Fruit fly (Drosophila melanogaster) whole organism, embryonic: ENCODE measurements around the gene gro.

ENCODE experiments used
- Asciz ChIP-seq: fragments of 200-800 bp; sonication (Bioruptor generic); optimal IDR thresholded peaks from 2 replicates; lab custom pipeline; 2017; ENCODE audit warnings: missing biosample characterization, mild to moderate bottlenecking, missing genetic modification characterization, missing genetic modification reagents
- Atf3 ChIP-seq: fragments of 200-800 bp; sonication (Bioruptor generic); optimal IDR thresholded peaks from 3 replicates; lab custom pipeline; 2016; ENCODE audit warnings: missing biosample characterization, missing genetic modification characterization
- CG10321 ChIP-seq: fragments of 200-800 bp; sonication (Bioruptor generic); IDR thresholded peaks from 2 replicates; pipeline ENCODE4 v1.3.6; 2022; ENCODE audit warnings: missing biosample characterization, missing genetic modification characterization
- CG10565 ChIP-seq: fragments of 200-800 bp; sonication (Bioruptor generic); optimal IDR thresholded peaks from 3 replicates; lab custom pipeline; 2016; ENCODE audit warnings: missing biosample characterization, mild to moderate bottlenecking, missing genetic modification characterization
- CG11085 ChIP-seq: fragments of 200-800 bp; sonication (Bioruptor generic); IDR thresholded peaks from 2 replicates; pipeline ENCODE4 v1.3.6; 2022; ENCODE audit warnings: missing biosample characterization, missing genetic modification characterization
- CG11695 ChIP-seq: fragments of 200-800 bp; sonication (Bioruptor generic); IDR thresholded peaks from 3 replicates; pipeline ENCODE4 v1.3.6; 2022; ENCODE audit warnings: missing biosample characterization, missing genetic modification characterization
- CG13894 ChIP-seq: fragments of 200-800 bp; sonication (Bioruptor generic); optimal IDR thresholded peaks from 3 replicates; lab custom pipeline; 2018; ENCODE audit warnings: missing biosample characterization, mild to moderate bottlenecking, missing genetic modification characterization, moderate library complexity
- CG14710 ChIP-seq: fragments of 200-800 bp; sonication (Bioruptor generic); optimal IDR thresholded peaks from 3 replicates; lab custom pipeline; 2019; ENCODE audit warnings: missing biosample characterization, mild to moderate bottlenecking, missing genetic modification characterization, moderate library complexity
- CG1529 ChIP-seq: fragments of 200-800 bp; sonication (Bioruptor generic); optimal IDR thresholded peaks from 3 replicates; lab custom pipeline; 2018; ENCODE audit warnings: missing biosample characterization, missing genetic modification characterization
- CG17361 ChIP-seq: fragments of 200-800 bp; sonication (Bioruptor generic); IDR thresholded peaks from 3 replicates; pipeline ENCODE4 v1.3.6; 2022; ENCODE audit warnings: missing biosample characterization, missing genetic modification characterization
- CG18619 ChIP-seq: fragments of 200-800 bp; sonication (Bioruptor generic); optimal IDR thresholded peaks from 3 replicates; lab custom pipeline; 2017; ENCODE audit warnings: missing biosample characterization, mild to moderate bottlenecking, missing genetic modification characterization
- CG18764 ChIP-seq: fragments of 200-800 bp; sonication (Bioruptor generic); optimal IDR thresholded peaks from 3 replicates; lab custom pipeline; 2016; ENCODE audit warnings: missing biosample characterization, missing genetic modification characterization
- CG2199 ChIP-seq: fragments of 200-800 bp; sonication (Bioruptor generic); IDR thresholded peaks from 3 replicates; pipeline ENCODE4 v1.3.6; 2022; ENCODE audit warnings: missing biosample characterization, missing genetic modification characterization
- CG30020 ChIP-seq: fragments of 200-800 bp; optimal IDR thresholded peaks from 2 replicates; lab custom pipeline; 2019; ENCODE audit warnings: missing biosample characterization, mild to moderate bottlenecking, missing genetic modification characterization, moderate library complexity
- CG31388 ChIP-seq: fragments of 200-800 bp; sonication (Bioruptor generic); optimal IDR thresholded peaks from 2 replicates; lab custom pipeline; 2016; ENCODE audit warnings: missing biosample characterization, missing genetic modification characterization
- CG3163 ChIP-seq: fragments of 200-800 bp; sonication (Bioruptor generic); optimal IDR thresholded peaks from 3 replicates; lab custom pipeline; 2016; ENCODE audit warnings: missing biosample characterization, missing genetic modification characterization
- CG32532 ChIP-seq: fragments of 200-800 bp; sonication (Bioruptor generic); IDR thresholded peaks from 2 replicates; pipeline ENCODE4 v1.3.6; 2022; ENCODE audit warnings: missing biosample characterization, missing genetic modification characterization
- CG33213 ChIP-seq: fragments of 200-800 bp; sonication (Bioruptor generic); optimal IDR thresholded peaks from 3 replicates; lab custom pipeline; 2016; ENCODE audit warnings: missing biosample characterization, missing genetic modification characterization
- CG4282 ChIP-seq: fragments of 200-800 bp; sonication (Bioruptor generic); optimal IDR thresholded peaks from 2 replicates; lab custom pipeline; 2016; ENCODE audit warnings: missing biosample characterization, missing genetic modification characterization
- CG4328 ChIP-seq: fragments of 200-800 bp; sonication (Bioruptor generic); optimal IDR thresholded peaks from 3 replicates; lab custom pipeline; 2017; ENCODE audit warnings: missing biosample characterization, missing genetic modification reagents, missing genetic modification characterization
- CG4404 ChIP-seq: fragments of 200-800 bp; sonication (Bioruptor generic); IDR thresholded peaks from 2 replicates; pipeline ENCODE4 v1.3.6; 2022; ENCODE audit warnings: missing biosample characterization, missing genetic modification characterization
- CG4820 ChIP-seq: fragments of 200-800 bp; sonication (Bioruptor generic); optimal IDR thresholded peaks from 3 replicates; lab custom pipeline; 2016; ENCODE audit warnings: missing biosample characterization, missing genetic modification characterization
- CG5953 ChIP-seq: fragments of 200-800 bp; sonication (Bioruptor generic); IDR thresholded peaks from 2 replicates; pipeline ENCODE4 v1.3.6; 2022; ENCODE audit warnings: missing biosample characterization, missing genetic modification characterization
- CG6175 ChIP-seq: fragments of 200-800 bp; sonication (Bioruptor generic); IDR thresholded peaks from 3 replicates; pipeline ENCODE4 v1.3.6; 2022; ENCODE audit warnings: missing biosample characterization, missing genetic modification characterization
- CG7745 ChIP-seq: fragments of 200-800 bp; sonication (Bioruptor generic); optimal IDR thresholded peaks from 2 replicates; lab custom pipeline; 2018; ENCODE audit warnings: missing biosample characterization, mild to moderate bottlenecking, missing genetic modification characterization, moderate library complexity
- CG7928 ChIP-seq: fragments of 200-800 bp; sonication (Bioruptor generic); optimal IDR thresholded peaks from 2 replicates; lab custom pipeline; 2017; ENCODE audit warnings: missing biosample characterization, mild to moderate bottlenecking, missing genetic modification characterization
- Camta ChIP-seq: fragments of 200-800 bp; sonication (Bioruptor generic); optimal IDR thresholded peaks from 2 replicates; lab custom pipeline; 2016; ENCODE audit warnings: missing biosample characterization, missing genetic modification characterization
- Deaf1 ChIP-seq: fragments of 200-800 bp; optimal IDR thresholded peaks from 3 replicates; lab custom pipeline; 2019; ENCODE audit warnings: missing biosample characterization, mild to moderate bottlenecking, missing genetic modification characterization, moderate library complexity
- Doc2 ChIP-seq: fragments of 200-800 bp; sonication (Bioruptor generic); IDR thresholded peaks from 2 replicates; pipeline ENCODE4 v1.3.6; 2022; ENCODE audit warnings: missing biosample characterization, missing genetic modification characterization
- Hand ChIP-seq: fragments of 200-800 bp; sonication (Bioruptor generic); optimal IDR thresholded peaks from 2 replicates; lab custom pipeline; 2017; ENCODE audit warnings: mild to moderate bottlenecking, missing biosample characterization, missing genetic modification reagents, missing genetic modification characterization
- Hsf ChIP-seq: fragments of 200-800 bp; sonication (Bioruptor generic); optimal IDR thresholded peaks from 3 replicates; lab custom pipeline; 2016; ENCODE audit warnings: missing biosample characterization, missing genetic modification characterization
- NfI ChIP-seq: fragments of 200-800 bp; sonication (Bioruptor generic); optimal IDR thresholded peaks from 3 replicates; lab custom pipeline; 2018; ENCODE audit warnings: missing biosample characterization, mild to moderate bottlenecking, missing genetic modification characterization, moderate library complexity
- Oaz ChIP-seq: fragments of 200-800 bp; sonication (Bioruptor generic); IDR thresholded peaks from 2 replicates; pipeline ENCODE4 v1.3.6; 2022; ENCODE audit warnings: missing biosample characterization, missing genetic modification characterization
- Sox100B ChIP-seq: fragments of 200-800 bp; sonication (Bioruptor generic); optimal IDR thresholded peaks from 3 replicates; lab custom pipeline; 2018; ENCODE audit warnings: missing biosample characterization, mild to moderate bottlenecking, missing genetic modification characterization
- Sry-δ ChIP-seq: fragments of 200-800 bp; sonication (Bioruptor generic); optimal IDR thresholded peaks from 2 replicates; lab custom pipeline; 2016; ENCODE audit warnings: missing biosample characterization, missing genetic modification characterization
- bab2 ChIP-seq: fragments of 200-800 bp; sonication (Bioruptor generic); optimal IDR thresholded peaks from 2 replicates; lab custom pipeline; 2016; ENCODE audit warnings: missing biosample characterization, missing genetic modification characterization
- dm ChIP-seq: fragments of 200-800 bp; sonication (Bioruptor generic); optimal IDR thresholded peaks from 3 replicates; lab custom pipeline; 2016; ENCODE audit warnings: missing biosample characterization, missing genetic modification characterization
- gfzf ChIP-seq: fragments of 200-800 bp; sonication (Bioruptor generic); optimal IDR thresholded peaks from 2 replicates; lab custom pipeline; 2016; ENCODE audit warnings: missing biosample characterization, mild to moderate bottlenecking, missing genetic modification characterization, moderate library complexity
- hkb ChIP-seq, 2 experiments: fragments of 200-800 bp in 1 of 2; fragments of >200 bp in 1 of 2; sonication (Bioruptor generic) in 1 of 2; IDR thresholded peaks in 1 of 2; optimal IDR thresholded peaks in 1 of 2; 2 replicates each; pipeline versions ENCODE4 v1.3.6 to Lab custom; 2017 to 2022; ENCODE audit warnings: missing biosample characterization in 1 of 2, missing genetic modification characterization in 1 of 2
- ind ChIP-seq: fragments of 200-800 bp; sonication (Bioruptor generic); optimal IDR thresholded peaks from 3 replicates; lab custom pipeline; 2016; ENCODE audit warnings: missing biosample characterization, missing genetic modification characterization
- insv ChIP-seq, 2 experiments: fragments of 200-800 bp; sonication (Bioruptor generic); optimal IDR thresholded peaks; 3 replicates each; lab custom pipeline; 2016 to 2018; ENCODE audit warnings: missing biosample characterization in 2 of 2, missing genetic modification characterization in 2 of 2
- lilli ChIP-seq: fragments of 200-800 bp; sonication (Bioruptor generic); optimal IDR thresholded peaks from 3 replicates; lab custom pipeline; 2016; ENCODE audit warnings: missing biosample characterization, missing genetic modification characterization
- lmd ChIP-seq: fragments of 200-800 bp; sonication (Bioruptor generic); IDR thresholded peaks from 2 replicates; pipeline ENCODE4 v1.3.6; 2022; ENCODE audit warnings: missing biosample characterization, missing genetic modification characterization
- pan ChIP-seq, 4 experiments: fragments of >200 bp in 3 of 4; fragments of 200-800 bp in 1 of 4; sonication (Bioruptor generic) in 1 of 4; optimal IDR thresholded peaks in 3 of 4; IDR thresholded peaks in 1 of 4; 2 replicates each; pipeline versions ENCODE4 v1.3.6 to Lab custom; 2017 to 2022; ENCODE audit warnings: missing biosample characterization in 2 of 4, missing genetic modification characterization in 2 of 4, mixed read lengths in 1 of 4
- seq ChIP-seq: fragments of 200-800 bp; sonication (Bioruptor generic); IDR thresholded peaks from 2 replicates; pipeline ENCODE4 v1.3.6; 2022; ENCODE audit warnings: missing biosample characterization, missing genetic modification characterization
- sisA ChIP-seq: fragments of 200-800 bp; sonication (Bioruptor generic); IDR thresholded peaks from 2 replicates; pipeline ENCODE4 v1.3.6; 2022; ENCODE audit warnings: missing biosample characterization, missing genetic modification characterization
- slp2 ChIP-seq: fragments of 200-800 bp; sonication (Bioruptor generic); optimal IDR thresholded peaks from 2 replicates; lab custom pipeline; 2016; ENCODE audit warnings: missing biosample characterization, missing genetic modification characterization
- so ChIP-seq: fragments of 200-800 bp; sonication (Bioruptor generic); IDR thresholded peaks from 3 replicates; pipeline ENCODE4 v1.3.6; 2022; ENCODE audit warnings: missing biosample characterization, missing genetic modification characterization
- tap ChIP-seq: fragments of 200-800 bp; optimal IDR thresholded peaks from 3 replicates; lab custom pipeline; 2019; ENCODE audit warnings: missing biosample characterization, mild to moderate bottlenecking, missing genetic modification characterization, moderate library complexity
- wek ChIP-seq: fragments of 200-800 bp; sonication (Bioruptor generic); optimal IDR thresholded peaks from 3 replicates; lab custom pipeline; 2018; ENCODE audit warnings: missing biosample characterization, mild to moderate bottlenecking, missing genetic modification characterization, moderate library complexity

Gene gro

dm6 chr3R:26059195-26059594 is 17.7 kb downstream of the gro start, which contains the start of the genes RpL34a and Trmt61 (continued):
- TF ChIP-seq CG7745 (tag; lab: Kevin White, UChicago), result peak; percentile 56
- TF ChIP-seq sisA (GFP tag; lab: Robert Waterston, UW), result peak; percentile 42; the same call in 1 of the 2 replicates
- peak; percentile 46; the same call in 1 of the 3 replicates for TF ChIP-seq CG6175
- TF ChIP-seq insv (GFP tag; optimal IDR thresholded peaks at IDR 0.05; lab: Kevin White, UChicago), result peak in 1 of 2 experiments; percentile 82
- peak; percentile 80 for TF ChIP-seq so (GFP tag; lab: Robert Waterston, UW)
- TF ChIP-seq Doc2 (GFP tag; lab: Robert Waterston, UW), result no peak
- TF ChIP-seq wek (GFP tag; lab: Kevin White, UChicago), result peak; percentile 81
- peak; percentile 95 for TF ChIP-seq CG14710
- peak; percentile 96 for TF ChIP-seq Sox100B
- TF ChIP-seq CG4820 (GFP tag; lab: Kevin White, UChicago), result peak; percentile 78
- no peak; the same call in 1 of the 2 replicates for TF ChIP-seq seq (GFP tag; lab: Robert Waterston, UW)
- peak; percentile 68 for TF ChIP-seq CG11085
- TF ChIP-seq ind (GFP tag; lab: Kevin White, UChicago), result peak; percentile 60
- peak; percentile 84 for TF ChIP-seq CG11695 (GFP tag; lab: Robert Waterston, UW)
- peak; percentile 96 for TF ChIP-seq CG7928 (GFP tag; lab: Kevin White, UChicago)
- peak; percentile 83 for TF ChIP-seq tap (tag; lab: Kevin White, UChicago)
- TF ChIP-seq CG4328 (GFP tag; lab: Kevin White, UChicago), result peak; percentile 94
- peak; percentile 71 for TF ChIP-seq slp2 (GFP tag; lab: Kevin White, UChicago)
- no peak for TF ChIP-seq CG4404 (GFP tag; lab: Robert Waterston, UW)
- peak; percentile 35 for TF ChIP-seq gfzf (GFP tag; lab: Kevin White, UChicago)
- TF ChIP-seq CG2199, result no peak
- TF ChIP-seq bab2 (GFP tag; lab: Kevin White, UChicago), result peak; percentile 65
- peak; percentile 76 for TF ChIP-seq CG30020 (tag; lab: Kevin White, UChicago)
- TF ChIP-seq Camta (GFP tag; lab: Kevin White, UChicago), result peak; percentile 88
- peak; percentile 86 for TF ChIP-seq Hsf (GFP tag; lab: Kevin White, UChicago)
- TF ChIP-seq dm (GFP tag; lab: Kevin White, UChicago), result peak; percentile 92
- TF ChIP-seq CG18764 (GFP tag; lab: Kevin White, UChicago), result peak; percentile 71
- peak; percentile 25 for TF ChIP-seq CG31388
- TF ChIP-seq Oaz, result peak; percentile 70; the same call in 1 of the 2 replicates
- no peak for TF ChIP-seq CG4282
- peak; percentile 78 for TF ChIP-seq CG13894 (tag; lab: Kevin White, UChicago)
- peak; percentile 66 for TF ChIP-seq CG10321 (GFP tag; lab: Robert Waterston, UW)
- no peak for TF ChIP-seq hkb (optimal IDR thresholded peaks at IDR 0.05; lab: Kevin White, UChicago)
- TF ChIP-seq hkb (GFP tag; IDR thresholded peaks at IDR 0.05; lab: Robert Waterston, UW), result peak; percentile 88
- peak; percentile 62 for TF ChIP-seq Atf3 (GFP tag; lab: Kevin White, UChicago)
- TF ChIP-seq pan (optimal IDR thresholded peaks at IDR 0.05; lab: Kevin White, UChicago), result no peak
- TF ChIP-seq pan (GFP tag; optimal IDR thresholded peaks at IDR 0.05 in 1 of 2, IDR thresholded peaks at IDR 0.05 in 1 of 2), result peak in 1 of 2 experiments; percentile 83
- TF ChIP-seq CG33213 (GFP tag; lab: Kevin White, UChicago), result peak; percentile 86
- TF ChIP-seq NfI, result peak; percentile 90
- peak; percentile 36 for TF ChIP-seq CG3163 (GFP tag; lab: Kevin White, UChicago)
- peak; percentile 73 for TF ChIP-seq Hand (GFP tag; lab: Kevin White, UChicago)
- peak; percentile 93 for TF ChIP-seq CG17361 (GFP tag; lab: Robert Waterston, UW)
- TF ChIP-seq lmd, result peak; percentile 64
- peak; percentile 91 for TF ChIP-seq CG18619 (GFP tag; lab: Kevin White, UChicago)
- peak; percentile 57; the same call in 1 of the 2 replicates for TF ChIP-seq CG5953 (GFP tag; lab: Robert Waterston, UW)
- peak; percentile 93 for TF ChIP-seq Asciz (GFP tag; lab: Kevin White, UChicago)
- TF ChIP-seq lilli (GFP tag; lab: Kevin White, UChicago), result peak; percentile 79
- TF ChIP-seq CG10565 (GFP tag; lab: Kevin White, UChicago), result peak; percentile 35
- no peak for TF ChIP-seq Deaf1 (tag; lab: Kevin White, UChicago)
- peak; percentile 98 for TF ChIP-seq Sry-δ (GFP tag; lab: Kevin White, UChicago)
- peak; percentile 81 for TF ChIP-seq CG1529 (GFP tag; lab: Kevin White, UChicago)
- TF ChIP-seq CG32532 (GFP tag; lab: Robert Waterston, UW), result peak; percentile 83
